Worm (Caenorhabditis elegans): ENCODE results near the gene lido-12.
A peak's percentile ranks its signal among the peaks of the same experiment; 100 is the strongest.

Gene lido-12

ce11 chrII:2994590-2995392 lies 10.8 kb upstream of the lido-12 start:
- TF ChIP-seq ztf-11 (tag; optimal IDR thresholded peaks at IDR 0.05) (no peak), snpc-4 (tag; optimal IDR thresholded peaks at IDR 0.05) (no peak), crh-2 (tag; optimal IDR thresholded peaks at IDR 0.05) (no peak), sma-9 (GFP tag; optimal IDR thresholded peaks at IDR 0.05) (peak; percentile 17), sma-9 (tag; optimal IDR thresholded peaks at IDR 0.05) (no peak), nhr-6 (tag; optimal IDR thresholded peaks at IDR 0.05) (no peak), lin-39 (tag; optimal IDR thresholded peaks at IDR 0.05) (no peak), unc-55 (GFP tag; optimal IDR thresholded peaks at IDR 0.05) (peak; percentile 7), elt-3 (tag; optimal IDR thresholded peaks at IDR 0.05) (no peak), lin-13 (GFP tag; optimal IDR thresholded peaks at IDR 0.05) (no peak), Y55F3AM.14 (GFP tag; optimal IDR thresholded peaks at IDR 0.05) (no peak), lsy-2 (tag; optimal IDR thresholded peaks at IDR 0.05) (peak in 1 of 2 experiments; percentile 3), unc-39 (tag; optimal IDR thresholded peaks at IDR 0.05) (no peak), ztf-1 (GFP tag; conservative IDR thresholded peaks at IDR 0.05) (no peak), gmeb-1 (tag; optimal IDR thresholded peaks at IDR 0.05) (no peak), nhr-77 (tag; optimal IDR thresholded peaks at IDR 0.05) (no peak), sma-3 (GFP tag; optimal IDR thresholded peaks at IDR 0.05) (no peak), nhr-129 (tag; optimal IDR thresholded peaks at IDR 0.05) (peak; percentile 46), lin-11 (tag; optimal IDR thresholded peaks at IDR 0.05) (no peak), nhr-11 (tag; optimal IDR thresholded peaks at IDR 0.05) (no peak), mab-5 (tag; optimal IDR thresholded peaks at IDR 0.05) (peak; percentile 44), egl-27 (tag; optimal IDR thresholded peaks at IDR 0.05) (no peak), blmp-1 (tag; optimal IDR thresholded peaks at IDR 0.05; ENCODE audit: insufficient read depth) (peak; percentile 86), F13H6.1 (tag; optimal IDR thresholded peaks at IDR 0.05) (no peak), peb-1 (tag; optimal IDR thresholded peaks at IDR 0.05) (no peak), skn-1 (tag; optimal IDR thresholded peaks at IDR 0.05) (no peak), mbf-1 (tag; optimal IDR thresholded peaks at IDR 0.05) (no peak), aly-2 (tag; optimal IDR thresholded peaks at IDR 0.05) (no peak), unc-62 (GFP tag; optimal IDR thresholded peaks at IDR 0.05) (no peak), C34F6.9 (tag; optimal IDR thresholded peaks at IDR 0.05) (no peak), nhr-12 (tag; optimal IDR thresholded peaks at IDR 0.05) (no peak), ztf-4 (tag; optimal IDR thresholded peaks at IDR 0.05) (no peak), nhr-23 (tag; optimal IDR thresholded peaks at IDR 0.05) (no peak), ceh-16 (tag; optimal IDR thresholded peaks at IDR 0.05) (peak; percentile 64), nhr-21 (tag; optimal IDR thresholded peaks at IDR 0.05) (no peak), sem-4 (tag; optimal IDR thresholded peaks at IDR 0.05) (no peak), nhr-10 (tag; optimal IDR thresholded peaks at IDR 0.05) (no peak), nhr-25 (tag; optimal IDR thresholded peaks at IDR 0.05) (peak; percentile 43), mdl-1 (tag; optimal IDR thresholded peaks at IDR 0.05) (no peak), ceh-82 (tag; optimal IDR thresholded peaks at IDR 0.05) (no peak), R02D3.7 (tag; optimal IDR thresholded peaks at IDR 0.05) (no peak), alr-1 (tag; optimal IDR thresholded peaks at IDR 0.05) (no peak), nhr-237 (tag; optimal IDR thresholded peaks at IDR 0.05) (no peak), dmd-4 (tag; optimal IDR thresholded peaks at IDR 0.05) (no peak), ama-1 (optimal IDR thresholded peaks at IDR 0.05) (no peak), elt-1 (tag; optimal IDR thresholded peaks at IDR 0.05) (no peak), ZK546.5 (tag; optimal IDR thresholded peaks at IDR 0.05) (no peak), fos-1 (tag; optimal IDR thresholded peaks at IDR 0.05) (no peak), zag-1 (tag; optimal IDR thresholded peaks at IDR 0.05) (no peak)

All from whole organism, L2 larva.